Fruit fly (Drosophila melanogaster) whole organism, embryonic: ENCODE results near the gene CG31278.

Experiments
- CG10462 ChIP-seq: fragments of 200-800 bp; sonication (Bioruptor generic); optimal IDR thresholded peaks from 2 replicates; lab custom pipeline; 2016; ENCODE audit warnings: missing biosample characterization, missing genetic modification characterization
- CG10543 ChIP-seq: fragments of 200-800 bp; sonication (Bioruptor generic); optimal IDR thresholded peaks from 3 replicates; lab custom pipeline; 2017; ENCODE audit warnings: missing biosample characterization, mild to moderate bottlenecking, missing genetic modification characterization, moderate library complexity
- CG14441 ChIP-seq: fragments of 200-800 bp; sonication (Bioruptor generic); IDR thresholded peaks from 2 replicates; pipeline ENCODE4 v1.3.6; 2022; ENCODE audit warnings: missing biosample characterization, missing genetic modification characterization
- CG17328 ChIP-seq: fragments of 200-800 bp; sonication (Bioruptor generic); IDR thresholded peaks from 2 replicates; pipeline ENCODE4 v1.3.6; 2022; ENCODE audit warnings: missing biosample characterization, missing genetic modification characterization
- CG2889 ChIP-seq: fragments of 200-800 bp; sonication (Bioruptor generic); IDR thresholded peaks from 3 replicates; pipeline ENCODE4 v1.3.6; 2022; ENCODE audit warnings: missing biosample characterization, missing genetic modification characterization
- CG30431 ChIP-seq: fragments of 200-800 bp; sonication (Bioruptor generic); optimal IDR thresholded peaks from 2 replicates; lab custom pipeline; 2017; ENCODE audit warnings: missing biosample characterization, missing genetic modification characterization
- CG32532 ChIP-seq: fragments of 200-800 bp; sonication (Bioruptor generic); IDR thresholded peaks from 2 replicates; pipeline ENCODE4 v1.3.6; 2022; ENCODE audit warnings: missing biosample characterization, missing genetic modification characterization
- CG3281 ChIP-seq: fragments of 200-800 bp; sonication (Bioruptor generic); optimal IDR thresholded peaks from 3 replicates; lab custom pipeline; 2017; ENCODE audit warnings: missing biosample characterization, mild to moderate bottlenecking, missing genetic modification characterization
- CG3407 ChIP-seq: fragments of 200-800 bp; sonication (Bioruptor generic); optimal IDR thresholded peaks from 2 replicates; lab custom pipeline; 2018; ENCODE audit warnings: missing biosample characterization, mild to moderate bottlenecking, missing genetic modification characterization
- CG3838 ChIP-seq: fragments of 200-800 bp; sonication (Bioruptor generic); optimal IDR thresholded peaks from 3 replicates; lab custom pipeline; 2016; ENCODE audit warnings: missing biosample characterization, missing genetic modification characterization
- CG3847 ChIP-seq: fragments of 200-800 bp; sonication (Bioruptor generic); IDR thresholded peaks from 2 replicates; pipeline ENCODE4 v1.3.6; 2022; ENCODE audit warnings: missing biosample characterization, missing genetic modification characterization
- CG42726 ChIP-seq: fragments of 200-800 bp; sonication (Bioruptor generic); IDR thresholded peaks from 2 replicates; pipeline ENCODE4 v1.3.6; 2022; ENCODE audit warnings: missing biosample characterization, missing genetic modification characterization; ENCODE audit not compliant: partially characterized antibody
- CG4328 ChIP-seq: fragments of 200-800 bp; sonication (Bioruptor generic); optimal IDR thresholded peaks from 3 replicates; lab custom pipeline; 2017; ENCODE audit warnings: missing biosample characterization, missing genetic modification reagents, missing genetic modification characterization
- CG5180 ChIP-seq: fragments of 200-800 bp; sonication (Bioruptor generic); optimal IDR thresholded peaks from 3 replicates; lab custom pipeline; 2017; ENCODE audit warnings: missing biosample characterization, missing genetic modification characterization, mild to moderate bottlenecking, moderate library complexity, missing genetic modification reagents
- CG6689 ChIP-seq: fragments of 200-800 bp; sonication (Bioruptor generic); IDR thresholded peaks from 2 replicates; pipeline ENCODE4 v1.3.6; 2022; ENCODE audit warnings: missing biosample characterization, missing genetic modification characterization
- CG6813 ChIP-seq: fragments of 200-800 bp; sonication (Bioruptor generic); optimal IDR thresholded peaks from 2 replicates; lab custom pipeline; 2017; ENCODE audit warnings: missing biosample characterization, missing genetic modification characterization, mild to moderate bottlenecking, moderate library complexity, missing genetic modification reagents
- CG7839 ChIP-seq: fragments of 200-800 bp; sonication (Bioruptor generic); optimal IDR thresholded peaks from 3 replicates; lab custom pipeline; 2018; ENCODE audit warnings: missing biosample characterization, mild to moderate bottlenecking, missing genetic modification characterization, moderate library complexity
- Dip2 ChIP-seq: fragments of 200-800 bp; sonication (Bioruptor generic); IDR thresholded peaks from 2 replicates; pipeline ENCODE4 v1.3.6; 2022; ENCODE audit warnings: missing biosample characterization, missing genetic modification characterization
- Dip3 ChIP-seq: fragments of 200-800 bp; sonication (Bioruptor generic); optimal IDR thresholded peaks from 3 replicates; lab custom pipeline; 2016; ENCODE audit warnings: missing biosample characterization, missing genetic modification characterization
- E2f2 ChIP-seq: fragments of 200-800 bp; sonication (Bioruptor generic); IDR thresholded peaks from 2 replicates; pipeline ENCODE4 v1.3.6; 2022; ENCODE audit warnings: missing biosample characterization, missing genetic modification characterization
- Fer3 ChIP-seq: fragments of 200-800 bp; sonication (Bioruptor generic); optimal IDR thresholded peaks from 2 replicates; lab custom pipeline; 2018; ENCODE audit warnings: missing biosample characterization, mild to moderate bottlenecking, missing genetic modification characterization, moderate library complexity
- H15 ChIP-seq: fragments of 200-800 bp; sonication (Bioruptor generic); IDR thresholded peaks from 3 replicates; pipeline ENCODE4 v1.3.6; 2022; ENCODE audit warnings: missing biosample characterization, missing genetic modification characterization
- HLH4C ChIP-seq: fragments of 200-800 bp; sonication (Bioruptor generic); IDR thresholded peaks from 3 replicates; pipeline ENCODE4 v1.3.6; 2022; ENCODE audit warnings: missing biosample characterization, missing genetic modification characterization; ENCODE audit not compliant: partially characterized antibody
- Hmr ChIP-seq: fragments of 200-800 bp; sonication (Bioruptor generic); optimal IDR thresholded peaks from 3 replicates; lab custom pipeline; 2017; ENCODE audit warnings: mild to moderate bottlenecking, missing biosample characterization, missing genetic modification reagents, missing genetic modification characterization
- Mad ChIP-seq: fragments of 200-800 bp; sonication (Bioruptor generic); optimal IDR thresholded peaks from 2 replicates; lab custom pipeline; 2016; ENCODE audit warnings: missing biosample characterization, missing genetic modification characterization
- Nf-YB ChIP-seq: fragments of 200-800 bp; sonication (Bioruptor generic); optimal IDR thresholded peaks from 3 replicates; lab custom pipeline; 2019; ENCODE audit warnings: missing biosample characterization, mild to moderate bottlenecking, missing genetic modification characterization, moderate library complexity
- Nf-YC ChIP-seq: fragments of 200-800 bp; optimal IDR thresholded peaks from 3 replicates; lab custom pipeline; 2019; ENCODE audit warnings: missing biosample characterization, mild to moderate bottlenecking, missing genetic modification characterization, moderate library complexity
- PHDP ChIP-seq: fragments of 200-800 bp; sonication (Bioruptor generic); optimal IDR thresholded peaks from 3 replicates; lab custom pipeline; 2018; ENCODE audit warnings: missing biosample characterization, mild to moderate bottlenecking, missing genetic modification characterization, moderate library complexity
- Trl ChIP-seq, 3 experiments: fragments of >200 bp in 2 of 3; fragments of 200-800 bp in 1 of 3; sonication (Bioruptor generic) in 1 of 3; optimal IDR thresholded peaks; 2 replicates in 1 of 3; 3 replicates in 2 of 3; lab custom pipeline; 2016 to 2017; ENCODE audit warnings: missing biosample characterization in 1 of 3, missing genetic modification characterization in 1 of 3
- ab ChIP-seq: fragments of 200-800 bp; sonication (Bioruptor generic); optimal IDR thresholded peaks from 2 replicates; lab custom pipeline; 2016; ENCODE audit warnings: missing biosample characterization, missing genetic modification characterization
- aop ChIP-seq: fragments of 200-800 bp; sonication (Bioruptor generic); IDR thresholded peaks from 2 replicates; pipeline ENCODE4 v1.3.6; 2022; ENCODE audit warnings: missing biosample characterization, missing genetic modification characterization
- ap ChIP-seq: fragments of 200-800 bp; sonication (Bioruptor generic); IDR thresholded peaks from 2 replicates; pipeline ENCODE4 v1.3.6; 2022; ENCODE audit warnings: missing biosample characterization, missing genetic modification characterization
- bigmax ChIP-seq: fragments of 200-800 bp; sonication (Bioruptor generic); optimal IDR thresholded peaks from 2 replicates; lab custom pipeline; 2018; ENCODE audit warnings: missing biosample characterization, mild to moderate bottlenecking, missing genetic modification characterization
- chif ChIP-seq, 2 experiments: fragments of 200-800 bp; sonication (Bioruptor generic); optimal IDR thresholded peaks; 3 replicates each; lab custom pipeline; 2016; ENCODE audit warnings: missing biosample characterization in 2 of 2, missing genetic modification characterization in 2 of 2
- disco-r ChIP-seq: fragments of 200-800 bp; sonication (Bioruptor generic); optimal IDR thresholded peaks from 2 replicates; lab custom pipeline; 2016; ENCODE audit warnings: missing biosample characterization, missing genetic modification characterization
- ftz-f1 ChIP-seq: fragments of 200-800 bp; sonication (Bioruptor generic); optimal IDR thresholded peaks from 2 replicates; lab custom pipeline; 2016; ENCODE audit warnings: missing biosample characterization, missing genetic modification characterization
- grn ChIP-seq: fragments of 200-800 bp; sonication (Bioruptor generic); optimal IDR thresholded peaks from 3 replicates; lab custom pipeline; 2017; ENCODE audit warnings: missing biosample characterization, missing genetic modification characterization
- gro ChIP-seq: fragments of 200-800 bp; sonication (Bioruptor generic); optimal IDR thresholded peaks from 2 replicates; lab custom pipeline; 2016; ENCODE audit warnings: missing biosample characterization, missing genetic modification characterization
- hth ChIP-seq: fragments of >200 bp; optimal IDR thresholded peaks from 2 replicates; lab custom pipeline; 2017; ENCODE audit warnings: inconsistent platforms
- insv ChIP-seq, 2 experiments: fragments of 200-800 bp; sonication (Bioruptor generic); optimal IDR thresholded peaks; 3 replicates each; lab custom pipeline; 2016 to 2018; ENCODE audit warnings: missing biosample characterization in 2 of 2, missing genetic modification characterization in 2 of 2
- kay ChIP-seq: fragments of 200-800 bp; sonication (Bioruptor generic); optimal IDR thresholded peaks from 2 replicates; lab custom pipeline; 2016; ENCODE audit warnings: missing biosample characterization, missing genetic modification characterization
- lola ChIP-seq, 3 experiments: fragments of >200 bp in 2 of 3; fragments of 200-800 bp in 1 of 3; sonication (Bioruptor generic) in 1 of 3; optimal IDR thresholded peaks; 2 replicates each; lab custom pipeline; 2017 to 2019; ENCODE audit warnings: missing biosample characterization in 3 of 3, missing genetic modification characterization in 3 of 3, mild to moderate bottlenecking in 1 of 3, moderate library complexity in 1 of 3
- pan ChIP-seq, 4 experiments: fragments of >200 bp in 3 of 4; fragments of 200-800 bp in 1 of 4; sonication (Bioruptor generic) in 1 of 4; optimal IDR thresholded peaks in 3 of 4; IDR thresholded peaks in 1 of 4; 2 replicates each; pipeline versions ENCODE4 v1.3.6 to Lab custom; 2017 to 2022; ENCODE audit warnings: missing biosample characterization in 2 of 4, missing genetic modification characterization in 2 of 4, mixed read lengths in 1 of 4
- ro ChIP-seq: fragments of 200-800 bp; sonication (Bioruptor generic); IDR thresholded peaks from 2 replicates; pipeline ENCODE4 v1.3.6; 2022; ENCODE audit warnings: missing biosample characterization, missing genetic modification characterization
- sens ChIP-seq: fragments of 200-800 bp; sonication (Bioruptor generic); peaks from one replicate; lab custom pipeline; 2016; ENCODE audit warnings: missing biosample characterization, missing genetic modification characterization
- sisA ChIP-seq: fragments of 200-800 bp; sonication (Bioruptor generic); IDR thresholded peaks from 2 replicates; pipeline ENCODE4 v1.3.6; 2022; ENCODE audit warnings: missing biosample characterization, missing genetic modification characterization
- slbo ChIP-seq: fragments of 200-800 bp; sonication (Bioruptor generic); IDR thresholded peaks from 2 replicates; pipeline ENCODE4 v1.3.6; 2022; ENCODE audit warnings: missing biosample characterization, missing genetic modification characterization
- slp2 ChIP-seq: fragments of 200-800 bp; sonication (Bioruptor generic); optimal IDR thresholded peaks from 2 replicates; lab custom pipeline; 2016; ENCODE audit warnings: missing biosample characterization, missing genetic modification characterization
- vvl ChIP-seq: fragments of 200-800 bp; sonication (Bioruptor generic); IDR thresholded peaks from 2 replicates; pipeline ENCODE4 v1.3.6; 2022; ENCODE audit warnings: missing biosample characterization, missing genetic modification characterization
- yki ChIP-seq: fragments of >200 bp; optimal IDR thresholded peaks from 3 replicates; lab custom pipeline; 2018
- zen ChIP-seq: fragments of 200-800 bp; sonication (Bioruptor generic); optimal IDR thresholded peaks from 3 replicates; lab custom pipeline; 2018; ENCODE audit warnings: missing biosample characterization, mild to moderate bottlenecking, missing genetic modification characterization, moderate library complexity
- zfh2 ChIP-seq: fragments of 200-800 bp; sonication (Bioruptor generic); optimal IDR thresholded peaks from 2 replicates; lab custom pipeline; 2016; ENCODE audit warnings: missing biosample characterization, missing genetic modification characterization

CG31278 gene

dm6 chr3R:10681682-10681962 lies 26.5 kb downstream of the CG31278 start (continued):
- TF ChIP-seq slbo (GFP tag; lab: Robert Waterston, UW), result peak; percentile 69
- peak; percentile 82 for TF ChIP-seq zen (tag; lab: Kevin White, UChicago)
- TF ChIP-seq pan (optimal IDR thresholded peaks at IDR 0.05; lab: Kevin White, UChicago), result no peak
- peak in 1 of 2 experiments; percentile 83 for TF ChIP-seq pan (GFP tag; optimal IDR thresholded peaks at IDR 0.05 in 1 of 2, IDR thresholded peaks at IDR 0.05 in 1 of 2)
- peak; percentile 32 for TF ChIP-seq CG3281 (GFP tag; lab: Kevin White, UChicago)
- TF ChIP-seq Trl (optimal IDR thresholded peaks at IDR 0.05; lab: Kevin White, UChicago), result no peak
- TF ChIP-seq Trl (GFP tag; optimal IDR thresholded peaks at IDR 0.05; lab: Kevin White, UChicago), result no peak
- no peak for TF ChIP-seq Dip2 (GFP tag; lab: Robert Waterston, UW)
- TF ChIP-seq zfh2 (GFP tag; lab: Kevin White, UChicago), result no peak
- no peak for TF ChIP-seq gro (GFP tag; lab: Kevin White, UChicago)
- TF ChIP-seq kay, result no peak
- TF ChIP-seq insv (GFP tag; optimal IDR thresholded peaks at IDR 0.05; lab: Kevin White, UChicago), result no peak
- TF ChIP-seq ro (GFP tag; lab: Robert Waterston, UW), result no peak
- TF ChIP-seq CG3838, result no peak
- TF ChIP-seq Mad, result peak; percentile 5
- TF ChIP-seq Hmr, result no peak
- peak; percentile 46; the same call in 1 of the 2 replicates for TF ChIP-seq CG6689 (GFP tag; lab: Robert Waterston, UW)
- peak; percentile 60 for TF ChIP-seq ap (GFP tag; lab: Robert Waterston, UW)
- no peak for TF ChIP-seq CG42726 (GFP tag; lab: Robert Waterston, UW)
- TF ChIP-seq sens (GFP tag; lab: Kevin White, UChicago), result no peak
- no peak for TF ChIP-seq yki (lab: Kevin White, UChicago)
- TF ChIP-seq hth (lab: Kevin White, UChicago), result no peak
- TF ChIP-seq E2f2, result peak; percentile 5; the same call in 1 of the 2 replicates
- TF ChIP-seq Dip3 (GFP tag; lab: Kevin White, UChicago), result no peak
- TF ChIP-seq CG3847 (GFP tag; lab: Robert Waterston, UW), result peak; percentile 39
- no peak for TF ChIP-seq Nf-YB (GFP tag; lab: Kevin White, UChicago)
- peak; percentile 63; the same call in 1 of the 2 replicates for TF ChIP-seq CG17328 (GFP tag; lab: Robert Waterston, UW)
- TF ChIP-seq PHDP, result peak; percentile 19
- no peak for TF ChIP-seq slp2 (GFP tag; lab: Kevin White, UChicago)
- no peak for TF ChIP-seq grn (GFP tag; lab: Kevin White, UChicago)
- peak; percentile 74; the same call in 2 of the 3 replicates for TF ChIP-seq H15 (GFP tag; lab: Robert Waterston, UW)
- peak; percentile 75 for TF ChIP-seq sisA (GFP tag; lab: Robert Waterston, UW)
- TF ChIP-seq ab (GFP tag; lab: Kevin White, UChicago), result no peak
- no peak for TF ChIP-seq CG5180 (GFP tag; lab: Kevin White, UChicago)
- no peak for TF ChIP-seq CG3407 (GFP tag; lab: Kevin White, UChicago)
- no peak for TF ChIP-seq Nf-YC (tag; lab: Kevin White, UChicago)
- TF ChIP-seq CG6813 (GFP tag; lab: Kevin White, UChicago), result no peak
- TF ChIP-seq HLH4C (GFP tag; lab: Robert Waterston, UW), result no peak
- no peak for TF ChIP-seq ftz-f1
- TF ChIP-seq CG2889, result peak; percentile 38; the same call in 1 of the 3 replicates
- TF ChIP-seq CG7839 (tag; lab: Kevin White, UChicago), result no peak
- no peak for TF ChIP-seq CG10543 (GFP tag; lab: Kevin White, UChicago)
- no peak for TF ChIP-seq CG4328 (GFP tag; lab: Kevin White, UChicago)
- TF ChIP-seq disco-r (GFP tag; lab: Kevin White, UChicago), result no peak
- no peak for TF ChIP-seq chif (GFP tag; optimal IDR thresholded peaks at IDR 0.05; lab: Kevin White, UChicago)
- no peak for TF ChIP-seq aop
- peak; percentile 74 for TF ChIP-seq CG14441 (GFP tag; lab: Robert Waterston, UW)
- TF ChIP-seq lola (GFP tag; optimal IDR thresholded peaks at IDR 0.05; lab: Kevin White, UChicago), result no peak
- no peak for TF ChIP-seq bigmax (GFP tag; lab: Kevin White, UChicago)
- peak; percentile 88 for TF ChIP-seq vvl
- TF ChIP-seq Fer3 (tag; lab: Kevin White, UChicago), result no peak
- peak; percentile 80 for TF ChIP-seq CG32532 (GFP tag; lab: Robert Waterston, UW)
- no peak for TF ChIP-seq CG10462
- peak; percentile 62 for TF ChIP-seq CG30431 (GFP tag; lab: Kevin White, UChicago)
